Worm (Caenorhabditis elegans) whole organism, early embryonic: ENCODE data around the gene srx-26.

Source experiments
- aly-1 ChIP-seq: sonication (generic microtip); optimal IDR thresholded peaks from 2 replicates; lab custom pipeline; 2016; ENCODE audit warnings: missing genetic modification characterization, missing compliant biosample characterization
- ama-1 ChIP-seq: fragments of 150-350 bp; optimal IDR thresholded peaks from 2 replicates; lab custom pipeline; 2014
- ceh-13 ChIP-seq: fragments of 200-800 bp; sonication (Bioruptor generic); optimal IDR thresholded peaks from 2 replicates; lab custom pipeline; 2018; ENCODE audit warnings: mild to moderate bottlenecking, missing genetic modification characterization, missing compliant biosample characterization
- hmg-4 ChIP-seq: fragments of 200-800 bp; sonication (Bioruptor generic); optimal IDR thresholded peaks from 2 replicates; lab custom pipeline; 2018; ENCODE audit warnings: mild to moderate bottlenecking, missing genetic modification characterization, missing compliant biosample characterization
- hnd-1 ChIP-seq: sonication (generic microtip); optimal IDR thresholded peaks from 2 replicates; lab custom pipeline; 2016; ENCODE audit warnings: missing genetic modification characterization, missing compliant biosample characterization
- pes-1 ChIP-seq: fragments of 200-800 bp; sonication (Bioruptor generic); IDR thresholded peaks from 2 replicates; pipeline ENCODE4 v1.3.6; 2022; ENCODE audit warnings: missing genetic modification reagents, missing genetic modification characterization, missing compliant biosample characterization
- tbx-37 ChIP-seq: fragments of 200-800 bp; sonication (Bioruptor generic); conservative IDR thresholded peaks from 2 replicates; pipeline ENCODE4 v1.3.6; 2022; ENCODE audit warnings: missing genetic modification reagents, missing genetic modification characterization, missing compliant biosample characterization

DNA sequence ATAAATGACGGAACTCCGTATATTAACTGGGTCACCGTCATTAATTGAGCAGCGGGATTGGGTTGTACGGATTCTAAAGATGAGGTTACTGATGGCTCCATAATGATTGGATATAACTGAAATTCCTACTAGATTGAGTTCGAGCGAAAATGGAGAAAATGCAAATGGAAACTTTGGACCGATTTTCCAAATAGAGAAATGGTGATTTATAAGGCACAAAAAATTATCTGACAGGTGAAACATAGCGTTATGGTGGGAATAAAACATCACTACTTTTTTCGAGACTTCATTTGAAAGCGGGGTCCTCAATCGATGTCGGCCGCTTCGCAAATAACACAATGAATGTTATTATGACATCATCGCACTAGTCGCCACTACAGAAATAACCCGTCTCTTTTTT, 30.4 kb downstream of the srx-26 start, which contains the start of gene srg-60:
- no peak for TF ChIP-seq ama-1
- TF ChIP-seq tbx-37 (GFP tag; lab: Robert Waterston, UW) = no peak
- no peak for TF ChIP-seq aly-1 (tag; lab: Kevin White, UChicago)
- no peak for TF ChIP-seq ceh-13 (GFP tag; lab: Kevin White, UChicago)
- no peak for TF ChIP-seq hnd-1 (tag; lab: Kevin White, UChicago)
- no peak for TF ChIP-seq hmg-4 (GFP tag; lab: Kevin White, UChicago)
- TF ChIP-seq pes-1 = no peak
